Fruit fly (Drosophila melanogaster) whole organism, embryonic: Measurements from ENCODE around the gene Lamtor4.
A peak's percentile ranks its signal among the peaks of the same experiment; 100 is the strongest.

ENCODE experiments used
- Bgb ChIP-seq: fragments of 200-800 bp; sonication (Bioruptor generic); IDR thresholded peaks from 2 replicates; pipeline ENCODE4 v1.3.6; 2022; ENCODE audit warnings: missing biosample characterization, missing genetic modification characterization; ENCODE audit not compliant: partially characterized antibody
- CG10267 ChIP-seq: fragments of 200-800 bp; sonication (Bioruptor generic); optimal IDR thresholded peaks from 2 replicates; lab custom pipeline; 2018; ENCODE audit warnings: missing biosample characterization, mild to moderate bottlenecking, missing genetic modification characterization, moderate library complexity
- CG10366 ChIP-seq: fragments of 200-800 bp; sonication (Bioruptor generic); IDR thresholded peaks from 2 replicates; pipeline ENCODE4 v1.3.6; 2022; ENCODE audit warnings: missing biosample characterization, missing genetic modification characterization
- CG10565 ChIP-seq: fragments of 200-800 bp; sonication (Bioruptor generic); optimal IDR thresholded peaks from 3 replicates; lab custom pipeline; 2016; ENCODE audit warnings: missing biosample characterization, mild to moderate bottlenecking, missing genetic modification characterization
- CG12104 ChIP-seq: fragments of 200-800 bp; sonication (Bioruptor generic); optimal IDR thresholded peaks from 3 replicates; lab custom pipeline; 2016; ENCODE audit warnings: missing biosample characterization, missing genetic modification characterization
- CG14710 ChIP-seq: fragments of 200-800 bp; sonication (Bioruptor generic); optimal IDR thresholded peaks from 3 replicates; lab custom pipeline; 2019; ENCODE audit warnings: missing biosample characterization, mild to moderate bottlenecking, missing genetic modification characterization, moderate library complexity
- CG17328 ChIP-seq: fragments of 200-800 bp; sonication (Bioruptor generic); IDR thresholded peaks from 2 replicates; pipeline ENCODE4 v1.3.6; 2022; ENCODE audit warnings: missing biosample characterization, missing genetic modification characterization
- CG30020 ChIP-seq: fragments of 200-800 bp; optimal IDR thresholded peaks from 2 replicates; lab custom pipeline; 2019; ENCODE audit warnings: missing biosample characterization, mild to moderate bottlenecking, missing genetic modification characterization, moderate library complexity
- CG30431 ChIP-seq: fragments of 200-800 bp; sonication (Bioruptor generic); optimal IDR thresholded peaks from 2 replicates; lab custom pipeline; 2017; ENCODE audit warnings: missing biosample characterization, missing genetic modification characterization
- CG3163 ChIP-seq: fragments of 200-800 bp; sonication (Bioruptor generic); optimal IDR thresholded peaks from 3 replicates; lab custom pipeline; 2016; ENCODE audit warnings: missing biosample characterization, missing genetic modification characterization
- CG3847 ChIP-seq: fragments of 200-800 bp; sonication (Bioruptor generic); IDR thresholded peaks from 2 replicates; pipeline ENCODE4 v1.3.6; 2022; ENCODE audit warnings: missing biosample characterization, missing genetic modification characterization
- CG4730 ChIP-seq: fragments of 200-800 bp; sonication (Bioruptor generic); IDR thresholded peaks from 2 replicates; pipeline ENCODE4 v1.3.6; 2022; ENCODE audit warnings: missing biosample characterization, missing genetic modification characterization
- CG6175 ChIP-seq: fragments of 200-800 bp; sonication (Bioruptor generic); IDR thresholded peaks from 3 replicates; pipeline ENCODE4 v1.3.6; 2022; ENCODE audit warnings: missing biosample characterization, missing genetic modification characterization
- CG7556 ChIP-seq: fragments of 200-800 bp; sonication (Bioruptor generic); optimal IDR thresholded peaks from 2 replicates; lab custom pipeline; 2017; ENCODE audit warnings: missing biosample characterization, mild to moderate bottlenecking, missing genetic modification characterization
- CG7786 ChIP-seq: fragments of 200-800 bp; sonication (Bioruptor generic); optimal IDR thresholded peaks from 2 replicates; lab custom pipeline; 2016; ENCODE audit warnings: missing biosample characterization, missing genetic modification characterization
- CG7963 ChIP-seq: fragments of 200-800 bp; sonication (Bioruptor generic); IDR thresholded peaks from 3 replicates; pipeline ENCODE4 v1.3.6; 2022; ENCODE audit warnings: missing biosample characterization, missing genetic modification characterization; ENCODE audit not compliant: partially characterized antibody
- CG9609 ChIP-seq: fragments of 200-800 bp; sonication (Bioruptor generic); optimal IDR thresholded peaks from 3 replicates; lab custom pipeline; 2016; ENCODE audit warnings: missing biosample characterization, missing genetic modification characterization
- CTCF ChIP-seq: fragments of 200-800 bp; sonication (Bioruptor generic); optimal IDR thresholded peaks from 2 replicates; lab custom pipeline; 2017; ENCODE audit warnings: missing biosample characterization, mild to moderate bottlenecking, missing genetic modification characterization, moderate library complexity
- CoRest ChIP-seq: fragments of 200-800 bp; sonication (Bioruptor generic); optimal IDR thresholded peaks from 3 replicates; lab custom pipeline; 2018; ENCODE audit warnings: missing biosample characterization, mild to moderate bottlenecking, missing genetic modification characterization, moderate library complexity
- Dp ChIP-seq: fragments of 200-800 bp; sonication (Bioruptor generic); optimal IDR thresholded peaks from 2 replicates; lab custom pipeline; 2018; ENCODE audit warnings: missing biosample characterization, mild to moderate bottlenecking, missing genetic modification characterization, moderate library complexity
- Drgx ChIP-seq: fragments of 200-800 bp; sonication (Bioruptor generic); IDR thresholded peaks from 2 replicates; pipeline ENCODE4 v1.3.6; 2022; ENCODE audit warnings: missing biosample characterization, missing genetic modification characterization
- GATAe ChIP-seq: fragments of 200-800 bp; sonication (Bioruptor generic); conservative IDR thresholded peaks from 2 replicates; pipeline ENCODE4 v1.3.6; 2022; ENCODE audit warnings: missing biosample characterization, missing genetic modification characterization
- HmgZ ChIP-seq: fragments of 200-800 bp; sonication (Bioruptor generic); optimal IDR thresholded peaks from 2 replicates; lab custom pipeline; 2018; ENCODE audit warnings: missing biosample characterization, mild to moderate bottlenecking, missing genetic modification characterization
- Hr78 ChIP-seq, 2 experiments: fragments of 200-800 bp in 1 of 2; fragments of >200 bp in 1 of 2; sonication (Bioruptor generic) in 1 of 2; optimal IDR thresholded peaks; 2 replicates each; lab custom pipeline; 2017 to 2019; ENCODE audit warnings: missing biosample characterization in 2 of 2, missing genetic modification characterization in 2 of 2, mild to moderate bottlenecking in 1 of 2, moderate library complexity in 1 of 2
- Meics ChIP-seq: fragments of 200-800 bp; sonication (Bioruptor generic); optimal IDR thresholded peaks from 2 replicates; lab custom pipeline; 2017; ENCODE audit warnings: missing biosample characterization, mild to moderate bottlenecking, missing genetic modification characterization
- NfI ChIP-seq: fragments of 200-800 bp; sonication (Bioruptor generic); optimal IDR thresholded peaks from 3 replicates; lab custom pipeline; 2018; ENCODE audit warnings: missing biosample characterization, mild to moderate bottlenecking, missing genetic modification characterization, moderate library complexity
- PHDP ChIP-seq: fragments of 200-800 bp; sonication (Bioruptor generic); optimal IDR thresholded peaks from 3 replicates; lab custom pipeline; 2018; ENCODE audit warnings: missing biosample characterization, mild to moderate bottlenecking, missing genetic modification characterization, moderate library complexity
- Spps ChIP-seq: fragments of 200-800 bp; sonication (Bioruptor generic); optimal IDR thresholded peaks from 2 replicates; lab custom pipeline; 2018; ENCODE audit warnings: missing biosample characterization, mild to moderate bottlenecking, missing genetic modification characterization
- TFAM ChIP-seq: fragments of 200-800 bp; sonication (Bioruptor generic); optimal IDR thresholded peaks from 2 replicates; lab custom pipeline; 2017; ENCODE audit warnings: missing biosample characterization, missing genetic modification characterization, inconsistent platforms
- Taf1 ChIP-seq: fragments of 200-800 bp; sonication (Bioruptor generic); IDR thresholded peaks from 2 replicates; pipeline ENCODE4 v1.3.6; 2022; ENCODE audit warnings: missing biosample characterization, missing genetic modification characterization
- Xbp1 ChIP-seq: fragments of 200-800 bp; sonication (Bioruptor generic); optimal IDR thresholded peaks from 3 replicates; lab custom pipeline; 2016; ENCODE audit warnings: missing biosample characterization, mild to moderate bottlenecking, missing genetic modification characterization
- abd-A ChIP-seq: fragments of 200-800 bp; sonication (Bioruptor generic); optimal IDR thresholded peaks from 3 replicates; lab custom pipeline; 2019; ENCODE audit warnings: missing biosample characterization, mild to moderate bottlenecking, missing genetic modification characterization, moderate library complexity
- ase ChIP-seq: fragments of 200-800 bp; sonication (Bioruptor generic); IDR thresholded peaks from 3 replicates; pipeline ENCODE4 v1.3.6; 2022; ENCODE audit warnings: missing biosample characterization, missing genetic modification characterization
- ato ChIP-seq: fragments of 200-800 bp; sonication (Bioruptor generic); IDR thresholded peaks from 2 replicates; pipeline ENCODE4 v1.3.6; 2022; ENCODE audit warnings: missing biosample characterization, missing genetic modification characterization; ENCODE audit not compliant: partially characterized antibody
- cad ChIP-seq: fragments of >200 bp; optimal IDR thresholded peaks from 2 replicates; lab custom pipeline; 2017; ENCODE audit warnings: missing biosample characterization, missing genetic modification characterization
- cato ChIP-seq: fragments of 200-800 bp; sonication (Bioruptor generic); optimal IDR thresholded peaks from 2 replicates; lab custom pipeline; 2016; ENCODE audit warnings: missing biosample characterization, missing genetic modification characterization, borderline replicate concordance
- chif ChIP-seq, 2 experiments: fragments of 200-800 bp; sonication (Bioruptor generic); optimal IDR thresholded peaks; 3 replicates each; lab custom pipeline; 2016; ENCODE audit warnings: missing biosample characterization in 2 of 2, missing genetic modification characterization in 2 of 2
- croc ChIP-seq: fragments of 200-800 bp; sonication (Bioruptor generic); conservative IDR thresholded peaks from 3 replicates; pipeline ENCODE4 v1.3.6; 2022; ENCODE audit warnings: missing biosample characterization, missing genetic modification characterization
- ewg ChIP-seq: fragments of 200-800 bp; sonication (Bioruptor generic); optimal IDR thresholded peaks from 3 replicates; lab custom pipeline; 2017; ENCODE audit warnings: mild to moderate bottlenecking, missing biosample characterization, missing genetic modification reagents, missing genetic modification characterization
- fd64A ChIP-seq: fragments of 200-800 bp; sonication (Bioruptor generic); optimal IDR thresholded peaks from 3 replicates; lab custom pipeline; 2018; ENCODE audit warnings: missing biosample characterization, mild to moderate bottlenecking, missing genetic modification characterization
- fu2 ChIP-seq: fragments of 200-800 bp; sonication (Bioruptor generic); optimal IDR thresholded peaks from 2 replicates; lab custom pipeline; 2016; ENCODE audit warnings: missing biosample characterization, missing genetic modification characterization
- gce ChIP-seq: fragments of 200-800 bp; sonication (Bioruptor generic); IDR thresholded peaks from 3 replicates; pipeline ENCODE4 v1.3.6; 2022; ENCODE audit warnings: missing biosample characterization, missing genetic modification characterization
- h ChIP-seq: fragments of >200 bp; optimal IDR thresholded peaks from 2 replicates; lab custom pipeline; 2017
- kni ChIP-seq: fragments of 200-800 bp; sonication (Bioruptor generic); optimal IDR thresholded peaks from 3 replicates; lab custom pipeline; 2017; ENCODE audit warnings: mild to moderate bottlenecking, missing biosample characterization, missing genetic modification reagents, missing genetic modification characterization
- onecut ChIP-seq: fragments of 200-800 bp; sonication (Bioruptor generic); IDR thresholded peaks from 2 replicates; pipeline ENCODE4 v1.3.6; 2022; ENCODE audit warnings: missing biosample characterization, missing genetic modification characterization
- org-1 ChIP-seq: fragments of 200-800 bp; sonication (Bioruptor generic); optimal IDR thresholded peaks from 2 replicates; lab custom pipeline; 2017; ENCODE audit warnings: missing biosample characterization, missing genetic modification characterization
- rib ChIP-seq: fragments of 200-800 bp; sonication (Bioruptor generic); IDR thresholded peaks from 2 replicates; pipeline ENCODE4 v1.3.6; 2022; ENCODE audit warnings: missing biosample characterization, missing genetic modification characterization
- row ChIP-seq: fragments of 200-800 bp; sonication (Bioruptor generic); IDR thresholded peaks from 3 replicates; pipeline ENCODE4 v1.3.6; 2022; ENCODE audit warnings: missing biosample characterization, missing genetic modification characterization
- sisA ChIP-seq: fragments of 200-800 bp; sonication (Bioruptor generic); IDR thresholded peaks from 2 replicates; pipeline ENCODE4 v1.3.6; 2022; ENCODE audit warnings: missing biosample characterization, missing genetic modification characterization
- tio ChIP-seq: fragments of 200-800 bp; sonication (Bioruptor generic); optimal IDR thresholded peaks from 2 replicates; lab custom pipeline; 2017; ENCODE audit warnings: missing biosample characterization, missing genetic modification characterization, inconsistent platforms
- zfh2 ChIP-seq: fragments of 200-800 bp; sonication (Bioruptor generic); optimal IDR thresholded peaks from 2 replicates; lab custom pipeline; 2016; ENCODE audit warnings: missing biosample characterization, missing genetic modification characterization

Gene Lamtor4

DNA sequence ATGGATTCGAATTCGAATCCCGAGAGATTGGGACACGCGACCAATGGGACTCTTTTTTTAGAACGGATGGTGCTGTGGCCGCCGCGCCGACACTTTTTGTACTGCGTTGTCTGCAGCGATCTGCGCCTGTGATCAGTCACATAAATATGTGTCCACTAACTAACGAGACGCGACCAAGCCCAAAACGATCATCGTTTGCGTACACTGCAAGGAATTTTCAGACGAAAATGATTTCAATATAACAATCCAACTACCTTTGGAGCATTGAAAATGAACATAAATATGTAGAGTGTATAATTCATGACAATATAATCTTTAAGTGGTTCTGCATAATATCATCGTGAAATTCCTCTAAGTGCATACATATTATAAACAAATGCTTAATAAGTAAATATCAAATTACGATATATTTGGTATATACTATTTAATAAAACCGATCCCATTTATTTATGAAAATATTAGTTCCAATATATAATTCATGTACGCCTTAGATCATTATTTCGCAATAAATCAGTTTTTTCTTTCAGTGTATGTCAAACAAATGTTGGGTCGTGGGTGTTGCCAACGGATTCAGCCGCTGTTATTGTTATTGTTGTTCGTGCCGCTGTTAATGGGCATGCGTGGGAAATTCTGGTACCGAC is 39.0 kb downstream of the Lamtor4 start, which contains the start of gene Eip63F-1 (continued):
- TF ChIP-seq Hr78 (GFP tag; optimal IDR thresholded peaks at IDR 0.05; lab: Kevin White, UChicago): no peak
- TF ChIP-seq onecut (GFP tag; lab: Robert Waterston, UW): no peak
- peak; percentile 48; the same call in 1 of the 2 replicates for TF ChIP-seq Drgx (GFP tag; lab: Robert Waterston, UW)
- TF ChIP-seq Meics: peak; percentile 78
- TF ChIP-seq HmgZ: peak; percentile 46
- TF ChIP-seq CG12104: peak; percentile 43
- TF ChIP-seq CG10267 (tag; lab: Kevin White, UChicago): peak; percentile 54
- TF ChIP-seq row (GFP tag; lab: Robert Waterston, UW): peak; percentile 66
- no peak for TF ChIP-seq CG4730 (GFP tag; lab: Robert Waterston, UW)
- no peak for TF ChIP-seq CG10565 (GFP tag; lab: Kevin White, UChicago)
- TF ChIP-seq GATAe: no peak
- peak; percentile 42 for TF ChIP-seq CG14710
- TF ChIP-seq CG7786 (GFP tag; lab: Kevin White, UChicago): peak; percentile 31
- peak; percentile 83 for TF ChIP-seq CoRest (tag; lab: Kevin White, UChicago)
- peak; percentile 46 for TF ChIP-seq cato
- TF ChIP-seq CG17328 (GFP tag; lab: Robert Waterston, UW): peak; percentile 44; the same call in 1 of the 2 replicates
- TF ChIP-seq NfI (GFP tag; lab: Kevin White, UChicago): peak; percentile 63
- TF ChIP-seq PHDP (tag; lab: Kevin White, UChicago): peak; percentile 70
- no peak for TF ChIP-seq rib (GFP tag; lab: Robert Waterston, UW)
- TF ChIP-seq CG3847 (GFP tag; lab: Robert Waterston, UW): 0 out of 2 replicates have a peak, but pooled peaks have one; percentile 42
- no peak for TF ChIP-seq CG7963
- peak; percentile 2 for TF ChIP-seq CG30431 (GFP tag; lab: Kevin White, UChicago)
- TF ChIP-seq Taf1 (GFP tag; lab: Robert Waterston, UW): no peak
- TF ChIP-seq abd-A (tag; lab: Kevin White, UChicago): no peak
- TF ChIP-seq croc (GFP tag; lab: Robert Waterston, UW): no peak; the same call in 2 of the 3 replicates
- no peak for TF ChIP-seq TFAM (GFP tag; lab: Kevin White, UChicago)
- peak; percentile 63; the same call in 1 of the 2 replicates for TF ChIP-seq CG10366 (GFP tag; lab: Robert Waterston, UW)
- no peak for TF ChIP-seq CTCF (GFP tag; lab: Kevin White, UChicago)
- TF ChIP-seq CG30020 (tag; lab: Kevin White, UChicago): no peak
- no peak for TF ChIP-seq Dp (GFP tag; lab: Kevin White, UChicago)
- no peak for TF ChIP-seq cad (GFP tag; lab: Kevin White, UChicago)
- TF ChIP-seq Bgb (GFP tag; lab: Robert Waterston, UW): no peak
- TF ChIP-seq zfh2 (GFP tag; lab: Kevin White, UChicago): peak; percentile 0
- peak; percentile 63 for TF ChIP-seq Xbp1 (GFP tag; lab: Kevin White, UChicago)
- TF ChIP-seq CG9609 (GFP tag; lab: Kevin White, UChicago): no peak
- peak; percentile 55 for TF ChIP-seq org-1 (GFP tag; lab: Kevin White, UChicago)
- peak; percentile 68 for TF ChIP-seq CG7556 (GFP tag; lab: Kevin White, UChicago)
- TF ChIP-seq CG6175 (GFP tag; lab: Robert Waterston, UW): no peak
- no peak for TF ChIP-seq fu2 (GFP tag; lab: Kevin White, UChicago)
- no peak for TF ChIP-seq kni (GFP tag; lab: Kevin White, UChicago)
- no peak for TF ChIP-seq ato (GFP tag; lab: Robert Waterston, UW)
- TF ChIP-seq Spps (tag; lab: Kevin White, UChicago): no peak
- TF ChIP-seq h: no peak
- TF ChIP-seq sisA: peak; percentile 56
- TF ChIP-seq fd64A (GFP tag; lab: Kevin White, UChicago): no peak
- 0 out of 3 replicates have a peak, but pooled peaks have one; percentile 13 for TF ChIP-seq ase (GFP tag; lab: Robert Waterston, UW)
- TF ChIP-seq gce (GFP tag; lab: Robert Waterston, UW): no peak
- no peak for TF ChIP-seq chif (GFP tag; optimal IDR thresholded peaks at IDR 0.05; lab: Kevin White, UChicago)
- peak; percentile 49 for TF ChIP-seq tio (GFP tag; lab: Kevin White, UChicago)
- peak; percentile 32 for TF ChIP-seq ewg (GFP tag; lab: Kevin White, UChicago)
- TF ChIP-seq CG3163 (GFP tag; lab: Kevin White, UChicago): no peak
